Worm (Caenorhabditis elegans): ENCODE results near the gene trx-3.

Gene trx-3

DNA sequence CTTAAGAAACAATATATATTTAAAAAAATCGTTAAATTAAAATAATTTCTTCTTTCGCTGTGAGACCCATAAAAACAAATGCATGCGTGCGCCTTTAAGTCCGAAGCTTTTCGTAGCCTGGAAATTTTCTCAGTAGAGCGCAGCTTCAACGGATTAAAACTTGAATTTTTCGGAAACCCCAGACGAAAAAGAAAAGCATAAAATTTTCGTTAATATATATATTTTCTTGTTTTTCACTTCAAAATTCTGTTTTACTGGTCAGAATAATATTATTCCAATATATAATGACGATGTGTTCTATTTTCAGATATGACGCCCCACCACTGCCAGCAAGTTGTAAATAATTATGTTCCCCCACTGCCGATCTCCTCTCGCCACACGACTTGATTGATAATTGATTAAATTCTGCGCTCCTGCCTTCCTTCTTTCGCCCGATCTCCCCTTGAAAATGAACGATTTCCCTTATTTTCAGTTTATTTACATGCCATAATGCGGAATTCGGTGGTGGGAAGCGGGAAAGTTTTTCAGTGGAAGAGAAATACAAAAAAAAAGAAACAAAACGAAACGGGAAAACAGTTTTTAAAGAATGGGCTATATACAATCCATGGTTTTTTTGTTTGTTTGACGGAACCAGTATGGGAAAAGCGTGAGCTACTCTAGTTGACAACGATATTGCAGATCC, 18.6 kb upstream of the trx-3 start (continued):
- peak in 1 of 2 experiments; percentile 27 for TF ChIP-seq lin-35 (GFP tag; optimal IDR thresholded peaks at IDR 0.05)
- no peak for TF ChIP-seq snpc-4 (tag; optimal IDR thresholded peaks at IDR 0.05)
- TF ChIP-seq lin-39 (tag; optimal IDR thresholded peaks at IDR 0.05): no peak
- no peak for TF ChIP-seq pag-3 (tag; optimal IDR thresholded peaks at IDR 0.05; ENCODE audit: borderline replicate concordance, insufficient read depth)
- TF ChIP-seq ces-1 (GFP tag; optimal IDR thresholded peaks at IDR 0.05): no peak
- TF ChIP-seq pqm-1 (tag; optimal IDR thresholded peaks at IDR 0.05): no peak
- TF ChIP-seq alr-1 (tag; optimal IDR thresholded peaks at IDR 0.05; ENCODE audit: borderline replicate concordance): no peak
- no peak for TF ChIP-seq lir-3 (tag; optimal IDR thresholded peaks at IDR 0.05; ENCODE audit: poor library complexity)
- TF ChIP-seq mep-1 (tag; optimal IDR thresholded peaks at IDR 0.05): no peak
- TF ChIP-seq unc-62 (GFP tag; optimal IDR thresholded peaks at IDR 0.05): no peak
- TF ChIP-seq nhr-237 (tag; optimal IDR thresholded peaks at IDR 0.05): no peak
- no peak for TF ChIP-seq unc-30 (tag; optimal IDR thresholded peaks at IDR 0.05)
- TF ChIP-seq elt-3 (tag; optimal IDR thresholded peaks at IDR 0.05): no peak
- TF ChIP-seq grh-1 (GFP tag; IDR thresholded peaks at IDR 0.05): no peak
- TF ChIP-seq ceh-82 (tag; optimal IDR thresholded peaks at IDR 0.05): no peak
- TF ChIP-seq pax-3 (tag; optimal IDR thresholded peaks at IDR 0.05): peak; percentile 28
- no peak for TF ChIP-seq unc-98 (GFP tag; IDR thresholded peaks at IDR 0.05)
- peak; percentile 95 for TF ChIP-seq ama-1 (optimal IDR thresholded peaks at IDR 0.05)
- peak in 1 of 2 experiments; percentile 11 for TF ChIP-seq ztf-11 (tag; optimal IDR thresholded peaks at IDR 0.05)
- peak; percentile 38 for TF ChIP-seq lin-14 (GFP tag; optimal IDR thresholded peaks at IDR 0.05)
- TF ChIP-seq fos-1 (tag; optimal IDR thresholded peaks at IDR 0.05): no peak
- TF ChIP-seq mab-9 (GFP tag; IDR thresholded peaks at IDR 0.05): no peak
- no peak for TF ChIP-seq hpl-2 (GFP tag; optimal IDR thresholded peaks at IDR 0.05)
- TF ChIP-seq Y116A8C.19 (tag; optimal IDR thresholded peaks at IDR 0.05; ENCODE audit: borderline replicate concordance): no peak
- no peak for TF ChIP-seq nhr-77 (tag; optimal IDR thresholded peaks at IDR 0.05)
- peak; percentile 42 for TF ChIP-seq sup-37 (GFP tag; optimal IDR thresholded peaks at IDR 0.05)
- TF ChIP-seq nhr-11 (tag; optimal IDR thresholded peaks at IDR 0.05): no peak
- peak; percentile 29 for TF ChIP-seq nhr-19 (GFP tag; conservative IDR thresholded peaks at IDR 0.05)
- TF ChIP-seq dpl-1 (GFP tag; optimal IDR thresholded peaks at IDR 0.05): no peak
- TF ChIP-seq snu-23 (GFP tag; optimal IDR thresholded peaks at IDR 0.05): peak; percentile 46
- TF ChIP-seq nhr-28 (tag; optimal IDR thresholded peaks at IDR 0.05): no peak

DNA sequence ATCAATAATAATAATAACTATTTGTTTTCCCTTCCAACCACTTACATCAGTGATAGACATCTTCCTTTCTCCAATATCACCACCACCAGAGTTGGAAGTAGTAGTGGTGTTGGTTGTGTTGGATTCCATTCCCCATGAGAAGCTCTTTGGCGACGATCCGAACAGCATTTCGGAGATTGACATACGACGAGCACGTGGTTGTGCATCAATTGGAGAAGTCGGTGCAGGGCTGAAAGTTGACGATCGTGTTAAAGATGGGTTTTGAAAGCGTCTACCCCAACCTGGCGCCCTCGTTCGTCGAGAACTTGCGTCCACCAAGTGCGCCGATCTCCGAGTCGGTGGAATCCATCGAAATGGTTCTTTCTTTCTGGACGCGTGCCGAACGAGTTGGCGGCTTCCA, 17.8 kb upstream of the trx-3 start:
- TF ChIP-seq nhr-19 (GFP tag; conservative IDR thresholded peaks at IDR 0.05) (no peak), efl-1 (optimal IDR thresholded peaks at IDR 0.05) (no peak), efl-1 (GFP tag; optimal IDR thresholded peaks at IDR 0.05 in 1 of 2) (peak in 1 of 2 experiments; percentile 86)

DNA sequence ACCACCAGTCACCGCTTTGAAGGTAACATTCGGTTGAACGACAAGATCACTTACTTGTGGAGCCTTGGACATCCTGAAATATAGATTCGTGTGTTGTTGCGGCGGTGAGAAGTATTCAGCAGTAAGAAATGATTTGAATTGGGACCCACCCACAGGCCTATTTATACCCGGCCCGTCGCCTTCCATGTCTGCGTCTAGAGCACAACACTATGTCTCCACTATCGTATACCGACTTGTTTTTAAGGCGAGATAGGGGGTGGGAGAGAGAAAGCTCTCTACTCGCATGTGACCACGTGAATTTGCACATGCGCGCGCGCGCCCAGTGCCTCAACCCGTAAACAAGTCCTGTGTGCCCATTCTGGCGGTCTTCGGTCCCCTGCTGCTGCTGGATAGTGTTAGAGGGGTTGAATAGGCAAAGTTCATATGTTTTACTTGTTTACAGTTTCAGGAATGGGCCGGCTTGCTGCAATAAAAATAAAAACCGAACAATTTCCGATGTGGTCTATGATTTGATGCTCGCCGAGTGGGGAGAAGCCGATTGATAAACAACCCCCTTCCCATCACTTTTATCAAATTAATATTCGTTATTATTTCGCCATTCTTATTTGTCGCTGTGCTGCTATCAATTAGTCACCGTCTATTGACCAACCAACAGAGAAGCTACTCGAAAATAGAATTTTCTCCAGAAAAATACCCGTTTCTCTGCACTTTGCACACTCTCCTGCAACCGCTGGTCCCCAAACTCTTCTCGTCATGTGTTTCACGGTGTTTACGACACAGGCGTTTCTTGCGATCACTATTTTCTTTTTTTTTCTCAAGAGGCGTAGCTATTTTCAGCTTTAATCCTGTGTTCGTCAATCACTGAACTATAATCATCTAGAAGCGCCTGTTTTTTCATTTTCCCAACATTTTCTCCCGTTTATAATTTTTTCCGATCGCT, 16.8 kb upstream of the trx-3 start:
- TF ChIP-seq lsy-2 (tag; optimal IDR thresholded peaks at IDR 0.05) (peak; percentile 61 to 86), unc-62 (GFP tag; optimal IDR thresholded peaks at IDR 0.05) (no peak), snu-23 (GFP tag; optimal IDR thresholded peaks at IDR 0.05) (peak; percentile 78), alr-1 (tag; optimal IDR thresholded peaks at IDR 0.05; ENCODE audit: borderline replicate concordance) (no peak), ztf-11 (tag; optimal IDR thresholded peaks at IDR 0.05) (no peak), lin-15B (tag; optimal IDR thresholded peaks at IDR 0.05) (no peak), nhr-77 (tag; optimal IDR thresholded peaks at IDR 0.05) (no peak), nhr-19 (GFP tag; conservative IDR thresholded peaks at IDR 0.05) (peak; percentile 79), irx-1 (tag; optimal IDR thresholded peaks at IDR 0.05) (peak; percentile 28), mab-9 (GFP tag; IDR thresholded peaks at IDR 0.05) (no peak), aha-1 (tag; optimal IDR thresholded peaks at IDR 0.05) (no peak), aly-2 (tag; optimal IDR thresholded peaks at IDR 0.05) (no peak), sup-37 (GFP tag; optimal IDR thresholded peaks at IDR 0.05) (no peak), nhr-237 (tag; optimal IDR thresholded peaks at IDR 0.05) (no peak), nhr-28 (tag; optimal IDR thresholded peaks at IDR 0.05) (no peak), nhr-47 (tag; optimal IDR thresholded peaks at IDR 0.05) (peak; percentile 72), nhr-20 (tag; optimal IDR thresholded peaks at IDR 0.05) (peak; percentile 72), zag-1 (tag; optimal IDR thresholded peaks at IDR 0.05) (no peak), nhr-90 (tag; optimal IDR thresholded peaks at IDR 0.05; ENCODE audit: poor library complexity) (peak; percentile 44), C34B4.2 (tag; optimal IDR thresholded peaks at IDR 0.05) (no peak), isw-1 (GFP tag; IDR thresholded peaks at IDR 0.05) (peak; percentile 41), tbx-2 (tag; optimal IDR thresholded peaks at IDR 0.05) (peak; percentile 63), efl-1 (optimal IDR thresholded peaks at IDR 0.05) (peak; percentile 27 to 46), efl-1 (GFP tag; optimal IDR thresholded peaks at IDR 0.05 in 1 of 2) (peak; percentile 40 to 92), lin-14 (GFP tag; optimal IDR thresholded peaks at IDR 0.05) (peak; percentile 94)
